Worm (Caenorhabditis elegans) whole organism, late embryonic: ENCODE data around the gene unc-129.

Experiments
- ama-1 ChIP-seq: fragments of 150-350 bp; optimal IDR thresholded peaks from 2 replicates; lab custom pipeline; 2014
- ceh-18 ChIP-seq: sonication (generic microtip); optimal IDR thresholded peaks from 2 replicates; lab custom pipeline; 2016; ENCODE audit warnings: missing genetic modification characterization, missing compliant biosample characterization
- ceh-2 ChIP-seq: sonication (generic microtip); optimal IDR thresholded peaks from 2 replicates; lab custom pipeline; 2016; ENCODE audit warnings: missing genotype, missing genetic modification characterization, missing compliant biosample characterization
- fkh-10 ChIP-seq: fragments of 150-350 bp; optimal IDR thresholded peaks from 2 replicates; lab custom pipeline; 2014; ENCODE audit warnings: missing biosample characterization, missing genetic modification reagents, missing genetic modification characterization
- madf-2 ChIP-seq: sonication (generic microtip); optimal IDR thresholded peaks from 2 replicates; lab custom pipeline; 2017; ENCODE audit warnings: missing genetic modification characterization, missing compliant biosample characterization
- mec-3 ChIP-seq: sonication (generic microtip); optimal IDR thresholded peaks from 2 replicates; lab custom pipeline; 2016; ENCODE audit warnings: borderline replicate concordance, missing genetic modification characterization, missing compliant biosample characterization
- pax-1 ChIP-seq: fragments of 150-350 bp; optimal IDR thresholded peaks from 2 replicates; lab custom pipeline; 2014; ENCODE audit warnings: missing biosample characterization, missing genetic modification characterization
- pha-2 ChIP-seq: sonication (generic microtip); optimal IDR thresholded peaks from 2 replicates; lab custom pipeline; 2017; ENCODE audit warnings: mild to moderate bottlenecking, missing genetic modification characterization, missing compliant biosample characterization
- pqm-1 ChIP-seq: sonication (generic microtip); optimal IDR thresholded peaks from 2 replicates; lab custom pipeline; 2016; ENCODE audit warnings: missing genetic modification characterization, missing compliant biosample characterization
- rnt-1 ChIP-seq: sonication (generic microtip); optimal IDR thresholded peaks from 2 replicates; lab custom pipeline; 2016; ENCODE audit warnings: missing genetic modification characterization, missing compliant biosample characterization
- tbx-2 ChIP-seq: sonication (generic microtip); optimal IDR thresholded peaks from 2 replicates; lab custom pipeline; 2016; ENCODE audit warnings: missing genetic modification characterization, missing compliant biosample characterization
- unc-42 ChIP-seq: sonication (generic microtip); optimal IDR thresholded peaks from 2 replicates; lab custom pipeline; 2016; ENCODE audit warnings: missing genotype, missing genetic modification characterization, missing compliant biosample characterization
- ztf-16 ChIP-seq: sonication (generic microtip); optimal IDR thresholded peaks from 2 replicates; lab custom pipeline; 2017; ENCODE audit warnings: missing genetic modification characterization, missing compliant biosample characterization

DNA sequence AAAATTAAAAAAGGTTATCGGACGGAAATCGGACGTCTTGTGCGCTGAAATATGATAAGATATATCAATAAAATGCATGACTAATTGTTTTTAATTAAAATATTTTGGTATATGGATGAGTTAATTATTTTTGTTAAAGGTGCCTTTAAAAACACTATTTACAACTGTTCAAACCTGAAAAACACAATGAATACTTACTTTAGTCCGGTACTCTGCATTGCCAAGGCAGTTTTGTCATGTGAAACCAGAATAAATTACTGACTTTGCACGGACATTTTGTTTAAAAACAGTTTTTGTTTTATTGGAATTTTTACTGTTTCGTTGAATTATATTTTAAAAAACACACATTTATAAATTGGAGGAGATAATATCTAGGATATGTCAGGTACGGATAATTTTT, 37.2 kb downstream of the unc-129 start, which contains the start of gene suex-2:
- TF ChIP-seq pha-2 (tag; lab: Kevin White, UChicago) (no peak), rnt-1 (tag; lab: Kevin White, UChicago) (no peak), unc-42 (no peak), tbx-2 (no peak), ceh-2 (tag; lab: Kevin White, UChicago) (no peak), pax-1 (no peak), ama-1 (lab: Kevin White, UChicago) (no peak), pqm-1 (tag; lab: Kevin White, UChicago) (no peak), madf-2 (tag; lab: Kevin White, UChicago) (no peak), mec-3 (tag; lab: Kevin White, UChicago) (no peak), ztf-16 (tag; lab: Kevin White, UChicago) (no peak), fkh-10 (GFP tag; lab: Kevin White, UChicago) (no peak), ceh-18 (tag; lab: Kevin White, UChicago) (no peak)
